Fruit fly (Drosophila melanogaster) S2 (cell line): Measurements from ENCODE around the gene CG12177.

Experiments used
- CG8478 ChIP-seq: fragments of >200 bp; optimal IDR thresholded peaks from 2 replicates; lab custom pipeline; 2018
- CTCF ChIP-seq, 2 experiments: fragments of >200 bp; optimal IDR thresholded peaks; 2 replicates each; lab custom pipeline; 2018

DNA sequence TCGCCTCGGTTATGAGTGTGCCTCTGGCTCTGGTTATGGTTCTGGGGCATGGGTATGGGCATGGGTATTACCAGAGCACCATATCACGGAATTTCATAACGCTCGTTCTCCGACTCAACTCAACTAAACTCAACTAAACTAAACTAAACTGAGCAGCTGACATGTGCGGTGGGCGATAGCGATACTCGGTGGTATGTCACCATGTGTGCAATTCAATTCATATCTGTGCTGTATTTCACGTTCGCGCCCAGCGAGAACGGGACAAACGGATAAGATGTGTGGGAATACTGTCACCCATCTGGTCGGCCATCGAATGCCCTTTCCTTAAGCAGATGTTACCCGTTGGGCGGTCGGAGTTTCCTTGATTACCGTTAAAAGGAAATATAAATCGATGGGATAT, at the start of gene CG12177:
- no peak for TF ChIP-seq CG8478 (lab: Kevin White, UChicago)
- no peak for TF ChIP-seq CTCF (optimal IDR thresholded peaks at IDR 0.05; lab: Kevin White, UChicago)
